Worm (Caenorhabditis elegans) whole organism, L4 larva: Measurements from ENCODE around the gene T19B10.5.
A peak's percentile ranks its signal among the peaks of the same experiment; 100 is the strongest.

Experiments used
- D1046.2 ChIP-seq: fragments of 200-800 bp; sonication (Bioruptor generic); IDR thresholded peaks from 2 replicates; pipeline ENCODE4 v1.3.6; 2022; ENCODE audit warnings: missing genetic modification characterization, missing compliant biosample characterization
- F10B5.3 ChIP-seq: sonication (generic microtip); optimal IDR thresholded peaks from 2 replicates; lab custom pipeline; 2016; ENCODE audit warnings: mild to moderate bottlenecking, missing genetic modification characterization, missing compliant biosample characterization
- F37D6.2 ChIP-seq: sonication (generic microtip); optimal IDR thresholded peaks from 2 replicates; lab custom pipeline; 2016; ENCODE audit warnings: mild to moderate bottlenecking, missing genetic modification characterization, missing compliant biosample characterization
- Y48G9A.11 ChIP-seq: fragments of 200-800 bp; sonication (Bioruptor generic); IDR thresholded peaks from 2 replicates; pipeline ENCODE4 v1.3.6; 2022; ENCODE audit warnings: missing genetic modification reagents, missing genetic modification characterization, missing compliant biosample characterization
- attf-4 ChIP-seq: sonication (generic microtip); optimal IDR thresholded peaks from 3 replicates; lab custom pipeline; 2017; ENCODE audit warnings: missing biosample characterization, missing genetic modification characterization
- ceh-20 ChIP-seq: fragments of 200-800 bp; sonication (Bioruptor generic); IDR thresholded peaks from 2 replicates; pipeline ENCODE4 v1.3.6; 2022; ENCODE audit warnings: missing genetic modification reagents, missing genetic modification characterization, missing compliant biosample characterization
- ceh-32 ChIP-seq: sonication (generic microtip); optimal IDR thresholded peaks from 2 replicates; lab custom pipeline; 2016; ENCODE audit warnings: mild to moderate bottlenecking, missing genetic modification characterization, missing compliant biosample characterization; ENCODE audit not compliant: poor library complexity
- ceh-62 ChIP-seq: sonication (generic microtip); optimal IDR thresholded peaks from 2 replicates; lab custom pipeline; 2017; ENCODE audit warnings: missing biosample characterization, missing genetic modification characterization
- ceh-82 ChIP-seq: sonication (generic microtip); optimal IDR thresholded peaks from 2 replicates; lab custom pipeline; 2017; ENCODE audit warnings: missing biosample characterization, missing genetic modification characterization
- ces-1 ChIP-seq: fragments of 150-350 bp; sonication (generic microtip); optimal IDR thresholded peaks from 4 replicates; lab custom pipeline; 2014; ENCODE audit warnings: missing biosample characterization, missing genetic modification reagents, missing genetic modification characterization
- daf-19 ChIP-seq: fragments of 200-800 bp; sonication (Bioruptor generic); conservative IDR thresholded peaks from 2 replicates; pipeline ENCODE4 v1.3.6; 2022; ENCODE audit warnings: missing genetic modification characterization, missing compliant biosample characterization
- dmd-6 ChIP-seq: fragments of 200-800 bp; sonication (Bioruptor generic); IDR thresholded peaks from 2 replicates; pipeline ENCODE4 v1.3.6; 2022; ENCODE audit warnings: missing genetic modification reagents, missing genetic modification characterization, missing compliant biosample characterization
- egl-43 ChIP-seq: fragments of 200-800 bp; sonication (Bioruptor generic); IDR thresholded peaks from 2 replicates; pipeline ENCODE4 v1.3.6; 2022; ENCODE audit warnings: missing genetic modification reagents, missing genetic modification characterization, missing compliant biosample characterization
- hlh-11 ChIP-seq: fragments of 200-800 bp; sonication (Bioruptor generic); optimal IDR thresholded peaks from 2 replicates; lab custom pipeline; 2018; ENCODE audit warnings: mild to moderate bottlenecking, missing genetic modification characterization, missing compliant biosample characterization
- lin-39 ChIP-seq: fragments of 150-350 bp; optimal IDR thresholded peaks from 2 replicates; lab custom pipeline; 2014; ENCODE audit warnings: missing biosample characterization, missing genetic modification reagents, missing genetic modification characterization
- mes-2 ChIP-seq: sonication (generic microtip); optimal IDR thresholded peaks from 2 replicates; lab custom pipeline; 2016; ENCODE audit warnings: missing genotype, mild to moderate bottlenecking, missing genetic modification characterization, missing compliant biosample characterization; ENCODE audit not compliant: poor library complexity, severe bottlenecking
- mxl-3 ChIP-seq: fragments of 200-800 bp; sonication (Bioruptor generic); optimal IDR thresholded peaks from 2 replicates; lab custom pipeline; 2018; ENCODE audit warnings: mild to moderate bottlenecking, missing genetic modification characterization, missing compliant biosample characterization
- nhr-11 ChIP-seq: fragments of 150-350 bp; optimal IDR thresholded peaks from 2 replicates; lab custom pipeline; 2014; ENCODE audit warnings: missing biosample characterization, missing genetic modification characterization
- nhr-237 ChIP-seq: sonication (generic microtip); optimal IDR thresholded peaks from 2 replicates; lab custom pipeline; 2017; ENCODE audit warnings: missing biosample characterization, missing genetic modification characterization
- nhr-25 ChIP-seq: sonication (generic microtip); optimal IDR thresholded peaks from 2 replicates; lab custom pipeline; 2017; ENCODE audit warnings: missing genetic modification characterization, mild to moderate bottlenecking, missing compliant biosample characterization, antibody characterized with exemption, moderate library complexity, borderline replicate concordance; ENCODE audit not compliant: insufficient read depth
- nhr-28 ChIP-seq: fragments of 150-350 bp; optimal IDR thresholded peaks from 2 replicates; lab custom pipeline; 2014; ENCODE audit warnings: missing biosample characterization, missing genetic modification characterization
- nhr-41 ChIP-seq: fragments of 200-800 bp; sonication (Bioruptor generic); IDR thresholded peaks from 2 replicates; pipeline ENCODE4 v1.3.6; 2022; ENCODE audit warnings: missing genetic modification reagents, missing genetic modification characterization, missing compliant biosample characterization
- nhr-48 ChIP-seq: sonication (generic microtip); optimal IDR thresholded peaks from 2 replicates; lab custom pipeline; 2016; ENCODE audit warnings: mild to moderate bottlenecking, missing genetic modification characterization, missing compliant biosample characterization
- pqm-1 ChIP-seq: sonication (generic microtip); optimal IDR thresholded peaks from 2 replicates; lab custom pipeline; 2017; ENCODE audit warnings: missing biosample characterization, missing genetic modification characterization
- rbr-2 ChIP-seq: sonication (generic microtip); optimal IDR thresholded peaks from 2 replicates; lab custom pipeline; 2016; ENCODE audit warnings: missing genotype, missing genetic modification characterization, missing compliant biosample characterization
- saeg-2 ChIP-seq: fragments of 200-800 bp; sonication (Bioruptor generic); IDR thresholded peaks from 2 replicates; pipeline ENCODE4 v1.3.6; 2022; ENCODE audit warnings: missing genetic modification reagents, missing genetic modification characterization, missing compliant biosample characterization
- skn-1 ChIP-seq: fragments of 150-350 bp; optimal IDR thresholded peaks from 2 replicates; lab custom pipeline; 2014; ENCODE audit warnings: missing biosample characterization, missing genetic modification characterization
- snpc-1.2 ChIP-seq: fragments of 200-800 bp; sonication (Bioruptor generic); IDR thresholded peaks from 2 replicates; pipeline ENCODE4 v1.3.6; 2022; ENCODE audit warnings: missing genetic modification reagents, missing genetic modification characterization, missing compliant biosample characterization
- tag-97 ChIP-seq: fragments of 200-800 bp; sonication (Bioruptor generic); IDR thresholded peaks from 2 replicates; pipeline ENCODE4 v1.3.6; 2022; ENCODE audit warnings: missing genetic modification characterization, missing compliant biosample characterization
- unc-62 ChIP-seq, 3 experiments: fragments of 150-350 bp in 1 of 3; sonication (generic microtip); optimal IDR thresholded peaks in 2 of 3; peaks in 1 of 3; 1 replicate in 1 of 3; 2 replicates in 2 of 3; lab custom pipeline; 2014 to 2017; ENCODE audit warnings: missing biosample characterization in 3 of 3, missing genetic modification characterization in 3 of 3, missing genetic modification reagents in 3 of 3, missing genotype in 1 of 3
- zfp-3 ChIP-seq: fragments of 200-800 bp; sonication (Bioruptor generic); conservative IDR thresholded peaks from 2 replicates; pipeline ENCODE4 v1.3.6; 2022; ENCODE audit warnings: missing genetic modification reagents, missing genetic modification characterization, missing compliant biosample characterization
- zip-11 ChIP-seq: fragments of 200-800 bp; sonication (Bioruptor generic); IDR thresholded peaks from 2 replicates; pipeline ENCODE4 v1.3.6; 2022; ENCODE audit warnings: missing genetic modification characterization, missing compliant biosample characterization
- zip-2 ChIP-seq: fragments of 150-350 bp; optimal IDR thresholded peaks from 2 replicates; lab custom pipeline; 2014; ENCODE audit warnings: missing biosample characterization, missing genetic modification characterization

T19B10.5 gene

ce11 chrV:11254980-11255379 is 20.5 kb downstream of the T19B10.5 start, which contains the start of gene srsx-31 (continued):
- no peak for TF ChIP-seq unc-62 (GFP tag; optimal IDR thresholded peaks at IDR 0.05 in 1 of 2; lab: Kevin White, UChicago)
- no peak for TF ChIP-seq unc-62 (tag; optimal IDR thresholded peaks at IDR 0.05; lab: Kevin White, UChicago)

- TF ChIP-seq unc-62 (GFP tag; optimal IDR thresholded peaks at IDR 0.05 in 1 of 2; lab: Kevin White, UChicago) = peak in 1 of 2 experiments; percentile 7
- TF ChIP-seq unc-62 (tag; optimal IDR thresholded peaks at IDR 0.05; lab: Kevin White, UChicago) = no peak
- no peak for TF ChIP-seq ceh-82 (tag; lab: Kevin White, UChicago)
- TF ChIP-seq, all 104 proteins: peak for 1
Measured at ce11 chrV:11258896-11259295, 24.4 kb downstream of the T19B10.5 start, which contains the start of gene lgc-36. lgc-36 (minus strand) TSS chrV:11258996.

ce11 chrV:11260622-11261021 is 26.2 kb downstream of the T19B10.5 start, which contains the start of gene F07B10.7:
F07B10.7 (minus strand) TSS chrV:11260722.
- TF ChIP-seq zip-2 (tag; lab: Kevin White, UChicago) = no peak
- TF ChIP-seq nhr-48 (tag; lab: Kevin White, UChicago) = no peak

ce11 chrV:11263025-11263424 is 28.6 kb downstream of the T19B10.5 start, which contains the start of gene F07B10.4:
F07B10.4 (minus strand) TSS chrV:11263125.
- TF ChIP-seq D1046.2 (no peak), nhr-25 (no peak), snpc-1.2 (GFP tag; lab: Robert Waterston, UW) (no peak), zip-11 (GFP tag; lab: Robert Waterston, UW) (no peak), nhr-11 (tag; lab: Kevin White, UChicago) (no peak), nhr-41 (GFP tag; lab: Robert Waterston, UW) (no peak)

ce11 chrV:11265482-11265881 is 31.0 kb downstream of the T19B10.5 start, which contains the start of gene cln-3.1:
cln-3.1 (minus strand) TSS chrV:11265652.
- TF ChIP-seq nhr-28 (tag; lab: Kevin White, UChicago) = peak; percentile 37
- peak in 1 of 2 experiments; percentile 10 for TF ChIP-seq unc-62 (GFP tag; optimal IDR thresholded peaks at IDR 0.05 in 1 of 2; lab: Kevin White, UChicago)
- TF ChIP-seq unc-62 (tag; optimal IDR thresholded peaks at IDR 0.05; lab: Kevin White, UChicago) = no peak
- TF ChIP-seq mxl-3 (GFP tag; lab: Kevin White, UChicago) = peak; percentile 81
- TF ChIP-seq F10B5.3 (tag; lab: Kevin White, UChicago) = no peak
- TF ChIP-seq pqm-1 (tag; lab: Kevin White, UChicago) = peak; percentile 63
- peak; percentile 66 for TF ChIP-seq dmd-6 (GFP tag; lab: Robert Waterston, UW)
- no peak for TF ChIP-seq attf-4 (tag; lab: Kevin White, UChicago)

ce11 chrV:11266681-11267080 is 32.2 kb downstream of the T19B10.5 start, which contains the start of gene str-116:
str-116 (plus strand) TSS chrV:11266981.
- no peak for TF ChIP-seq snpc-1.2 (GFP tag; lab: Robert Waterston, UW)
- no peak for TF ChIP-seq egl-43
- TF ChIP-seq F37D6.2 (tag; lab: Kevin White, UChicago) = no peak
- TF ChIP-seq ceh-82 (tag; lab: Kevin White, UChicago) = no peak
- TF ChIP-seq zfp-3 (GFP tag; lab: Robert Waterston, UW) = no peak
- TF ChIP-seq nhr-237 (tag; lab: Kevin White, UChicago) = no peak
- TF ChIP-seq ces-1 = no peak
- TF ChIP-seq Y48G9A.11 (GFP tag; lab: Robert Waterston, UW) = no peak

- no peak for TF ChIP-seq skn-1
- no peak for TF ChIP-seq daf-19 (GFP tag; lab: Robert Waterston, UW)
- TF ChIP-seq Y48G9A.11 (GFP tag; lab: Robert Waterston, UW) = no peak
- no peak for TF ChIP-seq ceh-62 (tag; lab: Kevin White, UChicago)
- TF ChIP-seq ceh-82 (tag; lab: Kevin White, UChicago) = no peak
- TF ChIP-seq mes-2 (tag; lab: Kevin White, UChicago) = no peak
- TF ChIP-seq unc-62 (GFP tag; optimal IDR thresholded peaks at IDR 0.05 in 1 of 2; lab: Kevin White, UChicago) = no peak
- TF ChIP-seq unc-62 (tag; optimal IDR thresholded peaks at IDR 0.05; lab: Kevin White, UChicago) = no peak
- no peak for TF ChIP-seq rbr-2 (tag; lab: Kevin White, UChicago)
- no peak for TF ChIP-seq ceh-32 (tag; lab: Kevin White, UChicago)
- TF ChIP-seq tag-97 (GFP tag; lab: Robert Waterston, UW) = no peak
- TF ChIP-seq ceh-20 (GFP tag; lab: Robert Waterston, UW) = no peak
- no peak for TF ChIP-seq D1046.2
- TF ChIP-seq saeg-2 (GFP tag; lab: Robert Waterston, UW) = no peak
- no peak for TF ChIP-seq nhr-237 (tag; lab: Kevin White, UChicago)
- TF ChIP-seq attf-4 (tag; lab: Kevin White, UChicago) = no peak
- no peak for TF ChIP-seq dmd-6 (GFP tag; lab: Robert Waterston, UW)
- no peak for TF ChIP-seq lin-39 (tag; lab: Kevin White, UChicago)
- no peak for TF ChIP-seq hlh-11
- TF ChIP-seq, all 104 proteins: peak for 0
Measured at ce11 chrV:11268791-11269190, 34.3 kb downstream of the T19B10.5 start, which contains the start of gene str-115. str-115 (plus strand) TSS chrV:11269091.
